Fruit fly (Drosophila melanogaster): ENCODE results near the gene CG34427.

DNA sequence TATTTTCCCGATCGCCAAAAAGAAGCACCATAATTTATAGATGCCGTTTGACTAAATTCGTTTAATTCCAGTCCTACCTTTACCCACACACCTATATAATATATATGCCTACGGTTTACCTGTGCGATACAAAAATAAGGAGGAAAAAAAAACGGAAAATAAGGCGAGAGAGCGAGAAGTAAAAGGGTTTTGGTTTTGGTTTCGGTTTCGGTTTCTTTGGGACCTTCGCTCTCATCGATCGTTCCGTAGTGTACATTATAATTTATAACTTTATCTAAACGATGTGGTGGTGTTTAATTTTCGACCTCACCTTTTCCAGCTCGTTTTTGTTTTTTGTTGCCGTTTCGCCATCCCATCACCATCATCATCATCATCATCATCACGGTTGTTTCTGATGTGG is 21.0 kb downstream of the CG34427 start:
- TF ChIP-seq fd96Ca (GFP tag; IDR thresholded peaks at IDR 0.05): no peak
- TF ChIP-seq EcR (GFP tag; optimal IDR thresholded peaks at IDR 0.05): no peak
- TF ChIP-seq Pif1A (GFP tag; optimal IDR thresholded peaks at IDR 0.05): no peak
- no peak for TF ChIP-seq Snoo (tag; optimal IDR thresholded peaks at IDR 0.05)
- TF ChIP-seq CG8301 (tag; optimal IDR thresholded peaks at IDR 0.05): no peak
- no peak for TF ChIP-seq CG4496 (GFP tag; IDR thresholded peaks at IDR 0.05)
- TF ChIP-seq Ets98B (GFP tag; IDR thresholded peaks at IDR 0.05): no peak
- no peak for TF ChIP-seq Pif1B (GFP tag; optimal IDR thresholded peaks at IDR 0.05)
- TF ChIP-seq CG8159 (tag; optimal IDR thresholded peaks at IDR 0.05): no peak
- no peak for TF ChIP-seq rn (GFP tag; IDR thresholded peaks at IDR 0.05)
- no peak for TF ChIP-seq CG17806 (tag; optimal IDR thresholded peaks at IDR 0.05)
